Worm (Caenorhabditis elegans): ENCODE data around the gene F43C11.6.

- no peak for TF ChIP-seq nhr-28 (tag; optimal IDR thresholded peaks at IDR 0.05)
- TF ChIP-seq nhr-76 (tag; optimal IDR thresholded peaks at IDR 0.05): no peak
- no peak for TF ChIP-seq pha-4 (tag; optimal IDR thresholded peaks at IDR 0.05)
- TF ChIP-seq cnd-1 (tag; optimal IDR thresholded peaks at IDR 0.05): no peak
- TF ChIP-seq blmp-1 (tag; optimal IDR thresholded peaks at IDR 0.05): no peak
- TF ChIP-seq mls-2 (tag; optimal IDR thresholded peaks at IDR 0.05): no peak
- no peak for TF ChIP-seq unc-62 (GFP tag; optimal IDR thresholded peaks at IDR 0.05)
These were observed 22.1 kb upstream of the F43C11.6 start, which contains the start of gene ZK1240.3 for ce11 chrII:2320097-2320496.
